Worm (Caenorhabditis elegans) whole organism, early embryonic: ENCODE data around the gene ent-5.

ENCODE experiments used
- B0310.2 ChIP-seq: sonication (generic microtip); optimal IDR thresholded peaks from 2 replicates; lab custom pipeline; 2016; ENCODE audit warnings: mild to moderate bottlenecking, missing genetic modification characterization, missing compliant biosample characterization
- F13C5.2 ChIP-seq: sonication (generic microtip); optimal IDR thresholded peaks from 2 replicates; lab custom pipeline; 2017; ENCODE audit warnings: mild to moderate bottlenecking, missing genetic modification characterization, inconsistent platforms, missing compliant biosample characterization
- aly-1 ChIP-seq: sonication (generic microtip); optimal IDR thresholded peaks from 2 replicates; lab custom pipeline; 2016; ENCODE audit warnings: missing genetic modification characterization, missing compliant biosample characterization
- ama-1 ChIP-seq: fragments of 150-350 bp; optimal IDR thresholded peaks from 2 replicates; lab custom pipeline; 2014
- ceh-13 ChIP-seq: fragments of 200-800 bp; sonication (Bioruptor generic); optimal IDR thresholded peaks from 2 replicates; lab custom pipeline; 2018; ENCODE audit warnings: mild to moderate bottlenecking, missing genetic modification characterization, missing compliant biosample characterization
- ceh-36 ChIP-seq: sonication (generic microtip); optimal IDR thresholded peaks from 2 replicates; lab custom pipeline; 2016; ENCODE audit warnings: missing genetic modification characterization, inconsistent platforms, missing compliant biosample characterization
- ets-7 ChIP-seq: sonication (generic microtip); optimal IDR thresholded peaks from 2 replicates; lab custom pipeline; 2016; ENCODE audit warnings: missing genotype, missing genetic modification characterization, missing compliant biosample characterization
- flt-1 ChIP-seq: fragments of 200-800 bp; sonication (Bioruptor generic); IDR thresholded peaks from 2 replicates; pipeline ENCODE4 v1.3.6; 2022; ENCODE audit warnings: missing genetic modification characterization, missing compliant biosample characterization
- hmbx-1 ChIP-seq: sonication (generic microtip); optimal IDR thresholded peaks from 2 replicates; lab custom pipeline; 2016; ENCODE audit warnings: mild to moderate bottlenecking, missing genetic modification characterization, missing compliant biosample characterization
- hmg-4 ChIP-seq: fragments of 200-800 bp; sonication (Bioruptor generic); optimal IDR thresholded peaks from 2 replicates; lab custom pipeline; 2018; ENCODE audit warnings: mild to moderate bottlenecking, missing genetic modification characterization, missing compliant biosample characterization
- hnd-1 ChIP-seq: sonication (generic microtip); optimal IDR thresholded peaks from 2 replicates; lab custom pipeline; 2016; ENCODE audit warnings: missing genetic modification characterization, missing compliant biosample characterization
- pes-1 ChIP-seq: fragments of 200-800 bp; sonication (Bioruptor generic); IDR thresholded peaks from 2 replicates; pipeline ENCODE4 v1.3.6; 2022; ENCODE audit warnings: missing genetic modification reagents, missing genetic modification characterization, missing compliant biosample characterization
- scrt-1 ChIP-seq: fragments of 200-800 bp; sonication (Bioruptor generic); IDR thresholded peaks from 2 replicates; pipeline ENCODE4 v1.3.6; 2022; ENCODE audit warnings: missing genetic modification characterization, missing compliant biosample characterization
- sea-1 ChIP-seq: fragments of 200-800 bp; sonication (Bioruptor generic); conservative IDR thresholded peaks from 2 replicates; pipeline ENCODE4 v1.3.6; 2022; ENCODE audit warnings: missing genetic modification characterization, missing compliant biosample characterization
- tbx-11 ChIP-seq: fragments of 200-800 bp; sonication (Bioruptor generic); IDR thresholded peaks from 2 replicates; pipeline ENCODE4 v1.3.6; 2022; ENCODE audit warnings: missing genetic modification characterization, missing compliant biosample characterization
- tbx-37 ChIP-seq: fragments of 200-800 bp; sonication (Bioruptor generic); conservative IDR thresholded peaks from 2 replicates; pipeline ENCODE4 v1.3.6; 2022; ENCODE audit warnings: missing genetic modification reagents, missing genetic modification characterization, missing compliant biosample characterization
- tra-4 ChIP-seq: sonication (generic microtip); optimal IDR thresholded peaks from 2 replicates; lab custom pipeline; 2017; ENCODE audit warnings: missing genetic modification characterization, missing compliant biosample characterization

Gene ent-5

DNA sequence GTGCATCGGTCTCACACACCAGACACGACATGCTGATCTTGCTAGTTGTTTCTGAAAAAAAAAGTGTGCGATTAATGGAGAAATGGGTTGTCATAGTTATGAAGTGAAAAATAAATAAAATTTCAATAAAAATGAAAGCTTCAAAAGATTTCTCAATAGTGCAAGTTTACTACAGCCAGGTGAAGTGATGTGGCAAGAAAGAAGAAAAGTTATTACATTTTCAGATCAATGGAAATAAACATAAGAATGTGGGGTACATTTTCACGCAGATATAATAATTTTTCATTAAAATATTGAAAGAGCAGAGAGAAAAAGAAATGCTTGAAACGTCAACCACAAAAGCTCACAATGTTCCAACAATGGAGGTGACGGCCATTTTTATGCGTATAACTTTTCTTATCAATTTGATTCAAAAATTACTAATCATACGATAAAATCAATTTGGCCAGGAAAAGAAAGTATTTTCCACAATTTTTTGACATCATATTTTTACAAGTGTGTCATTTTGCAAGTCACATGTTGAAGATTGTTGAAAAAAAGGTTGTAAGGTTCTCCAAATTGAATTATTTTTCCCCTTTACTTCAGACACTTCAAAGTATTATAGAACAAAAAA lies 11.4 kb upstream of the ent-5 start, which contains the start of gene nhr-45:
TSS of gene nhr-45 (minus strand) at position 51 of the 613 bp plus-strand sequence.
- TF ChIP-seq B0310.2 (tag; lab: Kevin White, UChicago) (no peak), pes-1 (no peak), tbx-11 (GFP tag; lab: Robert Waterston, UW) (no peak), ceh-36 (no peak), ets-7 (tag; lab: Kevin White, UChicago) (no peak), scrt-1 (GFP tag; lab: Robert Waterston, UW) (no peak), ama-1 (lab: Kevin White, UChicago) (no peak), hnd-1 (tag; lab: Kevin White, UChicago) (no peak), tbx-37 (no peak), hmg-4 (GFP tag; lab: Kevin White, UChicago) (no peak), flt-1 (GFP tag; lab: Robert Waterston, UW) (no peak), sea-1 (GFP tag; lab: Robert Waterston, UW) (no peak), tra-4 (tag; lab: Kevin White, UChicago) (no peak), hmbx-1 (no peak), F13C5.2 (tag; lab: Kevin White, UChicago) (no peak), ceh-13 (GFP tag; lab: Kevin White, UChicago) (no peak), aly-1 (tag; lab: Kevin White, UChicago) (no peak)

DNA sequence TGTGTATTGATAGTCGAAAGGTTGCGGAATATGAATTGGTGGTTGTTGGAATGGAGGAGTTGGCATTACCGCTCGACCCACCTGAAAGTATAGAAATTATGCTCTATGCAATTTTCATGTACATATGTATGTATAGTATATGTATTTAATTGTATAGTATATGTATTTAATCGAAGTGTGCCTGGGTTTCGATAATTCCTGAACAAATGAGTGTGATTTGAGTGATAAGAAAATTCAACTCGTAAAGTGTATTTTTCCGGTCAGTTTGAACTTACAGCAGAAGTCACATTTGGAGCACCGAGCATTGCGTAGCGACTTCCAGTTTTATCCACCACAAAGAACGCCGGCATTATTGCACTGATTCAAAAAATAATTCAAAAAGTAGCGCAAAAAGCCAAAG lies 9.7 kb upstream of the ent-5 start:
- TF ChIP-seq tra-4 (tag; lab: Kevin White, UChicago) (no peak), ets-7 (tag; lab: Kevin White, UChicago) (no peak), ceh-13 (GFP tag; lab: Kevin White, UChicago) (no peak), pes-1 (no peak), ama-1 (lab: Kevin White, UChicago) (no peak), hmg-4 (GFP tag; lab: Kevin White, UChicago) (no peak), ceh-36 (no peak), flt-1 (GFP tag; lab: Robert Waterston, UW) (no peak), sea-1 (GFP tag; lab: Robert Waterston, UW) (no peak), F13C5.2 (tag; lab: Kevin White, UChicago) (no peak), hnd-1 (tag; lab: Kevin White, UChicago) (no peak), B0310.2 (tag; lab: Kevin White, UChicago) (no peak), hmbx-1 (no peak), tbx-37 (no peak), aly-1 (tag; lab: Kevin White, UChicago) (no peak), tbx-11 (GFP tag; lab: Robert Waterston, UW) (no peak), scrt-1 (GFP tag; lab: Robert Waterston, UW) (no peak)

DNA sequence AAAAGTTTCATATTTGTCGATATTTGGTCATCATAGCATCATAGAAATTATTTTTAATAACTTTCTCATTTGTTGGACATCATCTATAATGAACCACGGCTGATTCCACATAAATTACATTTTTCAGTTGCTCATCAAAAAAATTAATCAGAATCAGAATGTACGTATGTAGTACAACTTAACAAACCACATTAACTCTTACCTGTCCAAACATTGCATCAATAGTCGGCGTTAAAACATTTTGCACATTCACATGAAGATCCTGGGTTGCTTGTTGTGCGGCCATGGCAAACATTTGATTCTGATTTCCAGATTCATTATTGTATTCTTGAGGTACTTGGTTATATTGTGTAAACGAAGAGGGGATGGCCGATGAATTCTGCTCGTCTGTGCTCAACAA lies 9.3 kb upstream of the ent-5 start:
- TF ChIP-seq ama-1 (lab: Kevin White, UChicago): no peak
- TF ChIP-seq ceh-13 (GFP tag; lab: Kevin White, UChicago): no peak
- no peak for TF ChIP-seq B0310.2 (tag; lab: Kevin White, UChicago)

DNA sequence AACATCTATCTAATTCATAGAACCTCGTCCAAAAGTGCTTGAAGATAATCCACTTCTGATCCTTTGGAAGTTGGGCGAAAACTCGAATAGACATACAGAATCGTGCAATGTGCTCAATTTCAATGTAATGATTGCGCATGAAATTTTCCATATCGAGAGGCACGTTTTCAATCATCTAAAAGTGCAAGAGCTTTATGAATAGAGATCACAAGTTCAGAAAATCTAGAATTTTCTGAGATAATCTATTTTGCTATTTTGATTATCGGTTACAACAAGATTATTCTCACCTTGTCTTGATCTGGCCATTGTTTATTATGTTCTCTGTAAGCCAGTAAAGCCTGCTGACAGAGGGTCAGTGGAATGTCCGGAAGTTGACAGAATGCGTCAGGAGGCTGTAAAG lies 8.6 kb upstream of the ent-5 start:
- TF ChIP-seq aly-1 (tag; lab: Kevin White, UChicago) (no peak), tbx-37 (no peak), sea-1 (GFP tag; lab: Robert Waterston, UW) (no peak), B0310.2 (tag; lab: Kevin White, UChicago) (no peak), scrt-1 (GFP tag; lab: Robert Waterston, UW) (no peak), tbx-11 (GFP tag; lab: Robert Waterston, UW) (no peak), ama-1 (lab: Kevin White, UChicago) (no peak), ceh-13 (GFP tag; lab: Kevin White, UChicago) (no peak), hnd-1 (tag; lab: Kevin White, UChicago) (no peak), pes-1 (no peak), hmg-4 (GFP tag; lab: Kevin White, UChicago) (no peak), F13C5.2 (tag; lab: Kevin White, UChicago) (no peak), ets-7 (tag; lab: Kevin White, UChicago) (no peak), flt-1 (GFP tag; lab: Robert Waterston, UW) (no peak), hmbx-1 (no peak), ceh-36 (no peak), tra-4 (tag; lab: Kevin White, UChicago) (no peak)

DNA sequence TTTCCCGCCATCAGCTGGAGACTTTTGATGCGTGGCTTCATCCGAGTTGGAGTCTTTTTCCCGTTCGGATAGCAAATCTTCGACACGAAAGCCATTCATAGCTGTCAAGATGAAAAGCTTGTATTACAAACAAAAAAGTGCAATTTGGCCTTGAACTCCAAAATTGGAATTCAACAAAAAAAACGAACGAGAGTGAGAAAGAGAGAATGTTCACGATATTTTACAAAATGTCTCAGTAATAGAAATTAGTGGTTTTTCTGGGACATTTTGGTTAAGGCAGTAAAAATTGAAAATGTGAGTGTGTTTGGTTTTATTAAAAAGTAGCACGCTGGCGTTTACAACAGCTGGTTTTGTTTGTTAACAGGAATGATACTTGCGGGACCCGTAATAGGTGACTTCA lies 5.1 kb upstream of the ent-5 start, which contains the start of gene ceh-1:
TSS of gene ceh-1 (minus strand) at position 101 of the 400 bp plus-strand sequence.
- TF ChIP-seq scrt-1 (GFP tag; lab: Robert Waterston, UW) (no peak), ceh-13 (GFP tag; lab: Kevin White, UChicago) (no peak), tbx-37 (no peak), tbx-11 (GFP tag; lab: Robert Waterston, UW) (no peak), pes-1 (no peak), hmbx-1 (no peak), ets-7 (tag; lab: Kevin White, UChicago) (no peak)

DNA sequence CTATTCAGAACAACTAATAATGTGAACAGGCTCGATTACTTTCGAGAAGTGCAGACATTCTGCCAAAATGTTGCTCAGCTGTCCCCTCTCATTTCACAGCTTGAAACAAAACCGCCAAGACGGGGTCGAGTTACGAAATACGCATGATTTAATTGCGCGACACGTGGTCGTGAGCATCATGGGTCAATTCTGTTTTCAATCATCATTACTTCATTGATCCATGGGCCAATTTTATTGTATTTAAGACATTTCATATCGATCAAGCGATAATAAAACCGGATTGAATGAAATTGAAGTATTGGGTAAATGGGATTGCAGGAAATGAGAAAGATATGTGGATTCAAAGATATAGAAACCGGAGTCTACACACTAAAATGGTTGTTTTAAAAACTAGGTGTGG lies 4.0 kb upstream of the ent-5 start:
- TF ChIP-seq scrt-1 (GFP tag; lab: Robert Waterston, UW) (no peak), B0310.2 (tag; lab: Kevin White, UChicago) (no peak), flt-1 (GFP tag; lab: Robert Waterston, UW) (no peak), hmbx-1 (no peak), ets-7 (tag; lab: Kevin White, UChicago) (no peak)

DNA sequence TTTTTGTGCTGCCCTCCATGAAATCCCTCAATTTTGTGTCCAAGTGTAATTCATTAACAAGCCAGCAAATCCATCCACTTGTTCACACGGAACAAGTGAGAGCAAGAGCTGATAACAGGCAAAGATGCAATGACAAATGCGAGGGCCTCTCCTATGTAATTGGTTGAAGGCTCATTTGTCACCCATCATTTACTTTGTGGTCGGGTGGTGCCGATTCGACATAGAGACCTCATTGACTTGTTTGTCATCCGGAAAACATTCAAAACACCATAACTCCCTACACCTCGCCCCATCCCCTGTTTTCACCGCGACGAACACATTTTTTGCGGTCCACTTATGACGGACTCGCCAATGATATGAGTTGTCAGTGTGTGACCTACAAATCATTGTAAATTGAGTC lies 2.4 kb upstream of the ent-5 start:
- TF ChIP-seq F13C5.2 (tag; lab: Kevin White, UChicago) (no peak), flt-1 (GFP tag; lab: Robert Waterston, UW) (no peak), hmbx-1 (no peak), pes-1 (no peak), ceh-13 (GFP tag; lab: Kevin White, UChicago) (no peak)
